Fruit fly (Drosophila melanogaster): ENCODE data around the gene Nnf1b.

DNA sequence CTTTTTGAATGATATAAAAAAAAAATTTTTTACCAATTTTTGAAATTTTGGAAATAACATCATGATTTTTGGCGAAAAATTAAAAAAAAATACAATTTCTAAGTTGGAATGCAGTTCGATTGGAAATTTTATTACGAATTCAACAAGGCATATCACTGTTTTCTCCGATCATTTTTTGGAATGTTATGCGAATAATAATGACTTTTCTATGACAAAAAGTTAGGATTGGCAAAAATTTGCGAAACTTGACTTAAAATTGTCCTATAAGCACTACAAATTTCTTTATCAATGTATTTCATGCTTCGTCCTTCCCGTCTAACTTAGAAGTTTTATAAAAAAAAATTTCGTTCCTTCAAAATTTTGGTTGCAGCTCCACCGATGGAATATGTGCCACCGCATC, 26.3 kb upstream of the Nnf1b start, which contains the start of gene CG3544:
- no peak for TF ChIP-seq ttk (optimal IDR thresholded peaks at IDR 0.05)
- no peak for TF ChIP-seq h (optimal IDR thresholded peaks at IDR 0.05)
- no peak for TF ChIP-seq psq (optimal IDR thresholded peaks at IDR 0.05)
